Worm (Caenorhabditis elegans): ENCODE data around the gene Y38H6C.18.

Y38H6C.18 gene

DNA sequence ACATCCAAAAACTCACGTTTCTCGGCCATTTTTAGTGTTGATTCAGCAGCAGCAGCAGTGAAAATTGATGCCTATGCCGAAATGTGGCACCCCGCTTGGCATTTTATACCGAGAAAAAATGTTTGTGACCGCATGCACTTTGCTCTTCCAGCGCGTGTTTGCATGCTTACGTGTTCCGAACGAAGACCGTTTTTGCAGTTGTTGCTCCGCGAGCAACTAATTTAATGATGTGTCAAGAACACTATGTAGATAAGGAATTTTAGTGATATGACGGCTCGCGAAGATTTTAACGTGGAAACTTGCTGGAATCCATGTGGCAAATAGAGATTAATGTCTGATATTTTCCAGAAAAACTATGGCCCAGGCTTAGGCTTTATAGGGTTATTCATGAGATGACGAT, 48.0 kb downstream of the Y38H6C.18 start, which contains the start of gene dct-16 (continued):
- no peak for TF ChIP-seq ceh-28 (tag; optimal IDR thresholded peaks at IDR 0.05)
- TF ChIP-seq ama-1 (optimal IDR thresholded peaks at IDR 0.05), result no peak
- TF ChIP-seq lin-1 (GFP tag; IDR thresholded peaks at IDR 0.05), result peak; percentile 12; the same call in 1 of the 2 replicates
- TF ChIP-seq lsy-2 (tag; optimal IDR thresholded peaks at IDR 0.05), result no peak
- TF ChIP-seq ztf-7 (tag; optimal IDR thresholded peaks at IDR 0.05), result no peak
- peak; percentile 57 for TF ChIP-seq hlh-30 (tag; optimal IDR thresholded peaks at IDR 0.05; ENCODE audit: insufficient read depth)
- TF ChIP-seq tra-1 (GFP tag; IDR thresholded peaks at IDR 0.05), result peak; percentile 76
- no peak for TF ChIP-seq cey-2 (tag; optimal IDR thresholded peaks at IDR 0.05; ENCODE audit: borderline replicate concordance, insufficient read depth)
- TF ChIP-seq mep-1 (tag; optimal IDR thresholded peaks at IDR 0.05), result no peak
- peak; percentile 70 for TF ChIP-seq mdt-29 (GFP tag; IDR thresholded peaks at IDR 0.05)
- TF ChIP-seq php-3 (GFP tag; IDR thresholded peaks at IDR 0.05), result peak; percentile 90
- no peak for TF ChIP-seq zfp-3 (GFP tag; conservative IDR thresholded peaks at IDR 0.05)
- no peak for TF ChIP-seq dpl-1 (GFP tag; optimal IDR thresholded peaks at IDR 0.05)
- TF ChIP-seq nhr-28 (tag; optimal IDR thresholded peaks at IDR 0.05), result peak; percentile 63
- peak; percentile 26 for TF ChIP-seq gei-8 (GFP tag; optimal IDR thresholded peaks at IDR 0.05)
- TF ChIP-seq zag-1 (tag; optimal IDR thresholded peaks at IDR 0.05), result no peak
- peak; percentile 33 for TF ChIP-seq lin-13 (GFP tag; optimal IDR thresholded peaks at IDR 0.05)
- no peak for TF ChIP-seq zfp-2 (tag; optimal IDR thresholded peaks at IDR 0.05)
- TF ChIP-seq unc-62 (GFP tag; optimal IDR thresholded peaks at IDR 0.05 in 1 of 2), result no peak
- TF ChIP-seq unc-62 (tag; optimal IDR thresholded peaks at IDR 0.05), result no peak
- no peak for TF ChIP-seq nhr-10 (tag; optimal IDR thresholded peaks at IDR 0.05)
- TF ChIP-seq nhr-6 (tag; optimal IDR thresholded peaks at IDR 0.05), result no peak
- no peak for TF ChIP-seq Y5F2A.4 (GFP tag; optimal IDR thresholded peaks at IDR 0.05)
- TF ChIP-seq mdl-1 (tag; optimal IDR thresholded peaks at IDR 0.05), result peak in 1 of 2 experiments; percentile 44
- TF ChIP-seq mxl-3 (GFP tag; optimal IDR thresholded peaks at IDR 0.05), result peak; percentile 5
- peak; percentile 27 for TF ChIP-seq mes-2 (tag; optimal IDR thresholded peaks at IDR 0.05; ENCODE audit: poor library complexity, severe bottlenecking)
- TF ChIP-seq dmd-6 (GFP tag; IDR thresholded peaks at IDR 0.05), result peak; percentile 94
- no peak for TF ChIP-seq nhr-237 (tag; optimal IDR thresholded peaks at IDR 0.05)
- TF ChIP-seq saeg-2 (GFP tag; IDR thresholded peaks at IDR 0.05), result peak; percentile 58; the same call in 1 of the 2 replicates

DNA sequence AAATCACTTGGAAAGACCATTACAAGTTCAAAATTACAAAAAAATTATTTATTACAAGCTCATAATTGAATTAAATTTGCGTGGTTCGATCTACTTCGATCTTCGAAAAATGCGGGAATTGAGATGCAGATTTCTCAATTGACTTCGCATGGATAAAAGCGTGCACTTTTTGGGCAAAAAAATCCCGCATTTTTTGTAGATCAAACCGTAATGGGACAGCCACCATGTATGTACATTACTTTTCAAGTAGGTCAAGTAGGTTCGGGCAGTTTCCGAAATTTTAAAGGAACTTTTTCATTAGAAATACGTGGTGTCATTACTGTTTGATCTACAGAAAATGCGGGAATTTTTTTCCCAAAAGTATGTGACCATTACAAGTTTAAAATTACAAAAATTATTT, 49.4 kb downstream of the Y38H6C.18 start:
- no peak for TF ChIP-seq hif-1 (tag; optimal IDR thresholded peaks at IDR 0.05)
- no peak for TF ChIP-seq ceh-32 (tag; optimal IDR thresholded peaks at IDR 0.05; ENCODE audit: poor library complexity)
- no peak for TF ChIP-seq nhr-25 (tag; optimal IDR thresholded peaks at IDR 0.05; ENCODE audit: borderline replicate concordance, insufficient read depth)
- no peak for TF ChIP-seq fos-1 (tag; optimal IDR thresholded peaks at IDR 0.05)
- TF ChIP-seq egl-43 (GFP tag; IDR thresholded peaks at IDR 0.05), result no peak
- TF ChIP-seq Y48G9A.11 (GFP tag; IDR thresholded peaks at IDR 0.05), result peak; percentile 68
- TF ChIP-seq nhr-6 (tag; optimal IDR thresholded peaks at IDR 0.05), result no peak
- TF ChIP-seq ceh-82 (tag; optimal IDR thresholded peaks at IDR 0.05), result no peak
- no peak for TF ChIP-seq unc-39 (tag; optimal IDR thresholded peaks at IDR 0.05)
- TF ChIP-seq nhr-102 (tag; optimal IDR thresholded peaks at IDR 0.05), result peak; percentile 50
- TF ChIP-seq pqm-1 (tag; optimal IDR thresholded peaks at IDR 0.05), result peak; percentile 30
- TF ChIP-seq ZK337.2 (GFP tag; IDR thresholded peaks at IDR 0.05), result no peak
- TF ChIP-seq mep-1 (tag; optimal IDR thresholded peaks at IDR 0.05), result no peak
- TF ChIP-seq zag-1 (tag; optimal IDR thresholded peaks at IDR 0.05), result no peak
- TF ChIP-seq ama-1 (optimal IDR thresholded peaks at IDR 0.05), result no peak
- TF ChIP-seq zip-11 (GFP tag; IDR thresholded peaks at IDR 0.05), result no peak
- TF ChIP-seq arid-1 (GFP tag; conservative IDR thresholded peaks at IDR 0.05), result peak; percentile 41; the same call in 1 of the 2 replicates
- TF ChIP-seq lin-15B (tag; optimal IDR thresholded peaks at IDR 0.05), result no peak
- 0 out of 2 replicates have a peak, but pooled peaks have one; percentile 23 for TF ChIP-seq T26A8.4 (GFP tag; IDR thresholded peaks at IDR 0.05)
- no peak for TF ChIP-seq nhr-237 (tag; optimal IDR thresholded peaks at IDR 0.05)
- no peak; the same call in 1 of the 2 replicates for TF ChIP-seq Y105C5A.15 (GFP tag; IDR thresholded peaks at IDR 0.05)
- TF ChIP-seq ceh-20 (GFP tag; IDR thresholded peaks at IDR 0.05), result 0 out of 2 replicates have a peak, but pooled peaks have one; percentile 45
- TF ChIP-seq spr-3 (GFP tag; optimal IDR thresholded peaks at IDR 0.05), result no peak
- no peak for TF ChIP-seq dpl-1 (GFP tag; optimal IDR thresholded peaks at IDR 0.05)
- no peak for TF ChIP-seq lsy-2 (tag; optimal IDR thresholded peaks at IDR 0.05)
- no peak for TF ChIP-seq snpc-1.2 (GFP tag; IDR thresholded peaks at IDR 0.05)
- no peak for TF ChIP-seq ctbp-1 (GFP tag; IDR thresholded peaks at IDR 0.05)
- no peak for TF ChIP-seq zfp-2 (tag; optimal IDR thresholded peaks at IDR 0.05)
